Fruit fly (Drosophila melanogaster) whole organism, embryonic: ENCODE measurements around the gene Sf3b3.

Experiments
- Abd-B ChIP-seq: fragments of 200-800 bp; sonication (Bioruptor generic); optimal IDR thresholded peaks from 2 replicates; lab custom pipeline; 2018; ENCODE audit warnings: missing biosample characterization, mild to moderate bottlenecking, missing genetic modification characterization, moderate library complexity
- BEAF-32 ChIP-seq: fragments of 200-800 bp; sonication (Bioruptor generic); optimal IDR thresholded peaks from 3 replicates; lab custom pipeline; 2017; ENCODE audit warnings: missing biosample characterization, missing genetic modification characterization, mild to moderate bottlenecking, moderate library complexity, missing genetic modification reagents
- Bgb ChIP-seq: fragments of 200-800 bp; sonication (Bioruptor generic); IDR thresholded peaks from 2 replicates; pipeline ENCODE4 v1.3.6; 2022; ENCODE audit warnings: missing biosample characterization, missing genetic modification characterization; ENCODE audit not compliant: partially characterized antibody
- CG12071 ChIP-seq: fragments of 200-800 bp; sonication (Bioruptor generic); optimal IDR thresholded peaks from 3 replicates; lab custom pipeline; 2018; ENCODE audit warnings: missing biosample characterization, mild to moderate bottlenecking, missing genetic modification characterization
- CG1529 ChIP-seq: fragments of 200-800 bp; sonication (Bioruptor generic); optimal IDR thresholded peaks from 3 replicates; lab custom pipeline; 2018; ENCODE audit warnings: missing biosample characterization, missing genetic modification characterization
- CG16813 ChIP-seq: fragments of 200-800 bp; sonication (Bioruptor generic); IDR thresholded peaks from 3 replicates; pipeline ENCODE4 v1.3.6; 2022; ENCODE audit warnings: missing biosample characterization, missing genetic modification characterization; ENCODE audit not compliant: partially characterized antibody
- CG18262 ChIP-seq: fragments of 200-800 bp; optimal IDR thresholded peaks from 3 replicates; lab custom pipeline; 2019; ENCODE audit warnings: missing biosample characterization, mild to moderate bottlenecking, missing genetic modification characterization, moderate library complexity
- CG31441 ChIP-seq: fragments of 200-800 bp; sonication (Bioruptor generic); IDR thresholded peaks from 2 replicates; pipeline ENCODE4 v1.3.6; 2022; ENCODE audit warnings: missing biosample characterization, missing genetic modification characterization
- CG3163 ChIP-seq: fragments of 200-800 bp; sonication (Bioruptor generic); optimal IDR thresholded peaks from 3 replicates; lab custom pipeline; 2016; ENCODE audit warnings: missing biosample characterization, missing genetic modification characterization
- CG4328 ChIP-seq: fragments of 200-800 bp; sonication (Bioruptor generic); optimal IDR thresholded peaks from 3 replicates; lab custom pipeline; 2017; ENCODE audit warnings: missing biosample characterization, missing genetic modification reagents, missing genetic modification characterization
- CG4820 ChIP-seq: fragments of 200-800 bp; sonication (Bioruptor generic); optimal IDR thresholded peaks from 3 replicates; lab custom pipeline; 2016; ENCODE audit warnings: missing biosample characterization, missing genetic modification characterization
- CG6683 ChIP-seq: fragments of 200-800 bp; sonication (Bioruptor generic); optimal IDR thresholded peaks from 2 replicates; lab custom pipeline; 2017; ENCODE audit warnings: missing biosample characterization, mild to moderate bottlenecking, missing genetic modification characterization, missing genetic modification reagents
- CG6791 ChIP-seq: fragments of 200-800 bp; sonication (Bioruptor generic); IDR thresholded peaks from 3 replicates; pipeline ENCODE4 v1.3.6; 2022; ENCODE audit warnings: missing biosample characterization, missing genetic modification characterization; ENCODE audit not compliant: partially characterized antibody
- D ChIP-seq, 2 experiments: fragments of 200-800 bp in 1 of 2; fragments of >200 bp in 1 of 2; sonication (Bioruptor generic) in 1 of 2; optimal IDR thresholded peaks; 2 replicates in 1 of 2; 3 replicates in 1 of 2; lab custom pipeline; 2017; ENCODE audit warnings: mild to moderate bottlenecking in 1 of 2, missing biosample characterization in 1 of 2, missing genetic modification characterization in 1 of 2, missing genetic modification reagents in 1 of 2
- Doc3 ChIP-seq: fragments of 200-800 bp; sonication (Bioruptor generic); IDR thresholded peaks from 3 replicates; pipeline ENCODE4 v1.3.6; 2022; ENCODE audit warnings: missing biosample characterization, missing genetic modification characterization; ENCODE audit not compliant: partially characterized antibody
- Eip74EF ChIP-seq, 2 experiments: fragments of 200-800 bp in 1 of 2; fragments of >200 bp in 1 of 2; sonication (Bioruptor generic) in 1 of 2; optimal IDR thresholded peaks; 2 replicates each; lab custom pipeline; 2017 to 2019; ENCODE audit warnings: missing biosample characterization in 2 of 2, missing genetic modification characterization in 2 of 2, mild to moderate bottlenecking in 1 of 2, moderate library complexity in 1 of 2
- Elba2 ChIP-seq: fragments of 200-800 bp; sonication (Bioruptor generic); optimal IDR thresholded peaks from 3 replicates; lab custom pipeline; 2016; ENCODE audit warnings: missing biosample characterization, missing genetic modification characterization
- H15 ChIP-seq: fragments of 200-800 bp; sonication (Bioruptor generic); IDR thresholded peaks from 3 replicates; pipeline ENCODE4 v1.3.6; 2022; ENCODE audit warnings: missing biosample characterization, missing genetic modification characterization
- Hr39 ChIP-seq: fragments of >200 bp; optimal IDR thresholded peaks from 2 replicates; lab custom pipeline; 2017
- NFAT ChIP-seq: fragments of 200-800 bp; sonication (Bioruptor generic); IDR thresholded peaks from 2 replicates; pipeline ENCODE4 v1.3.6; 2022; ENCODE audit warnings: missing biosample characterization, missing genetic modification characterization
- Optix ChIP-seq: fragments of 200-800 bp; sonication (Bioruptor generic); IDR thresholded peaks from 3 replicates; pipeline ENCODE4 v1.3.6; 2022; ENCODE audit warnings: missing biosample characterization, missing genetic modification characterization
- PHDP ChIP-seq: fragments of 200-800 bp; sonication (Bioruptor generic); optimal IDR thresholded peaks from 3 replicates; lab custom pipeline; 2018; ENCODE audit warnings: missing biosample characterization, mild to moderate bottlenecking, missing genetic modification characterization, moderate library complexity
- Pdp1 ChIP-seq, 2 experiments: fragments of 200-800 bp; sonication (Bioruptor generic); optimal IDR thresholded peaks; 3 replicates each; lab custom pipeline; 2016; ENCODE audit warnings: missing biosample characterization in 2 of 2, missing genetic modification characterization in 2 of 2, mild to moderate bottlenecking in 1 of 2, moderate library complexity in 1 of 2
- Ssrp ChIP-seq: fragments of 200-800 bp; sonication (Bioruptor generic); optimal IDR thresholded peaks from 2 replicates; lab custom pipeline; 2018; ENCODE audit warnings: missing biosample characterization, mild to moderate bottlenecking, missing genetic modification characterization, moderate library complexity
- Usf ChIP-seq: fragments of 200-800 bp; sonication (Bioruptor generic); optimal IDR thresholded peaks from 2 replicates; lab custom pipeline; 2017; ENCODE audit warnings: missing genotype, missing biosample characterization, missing genetic modification characterization
- br ChIP-seq: fragments of >200 bp; optimal IDR thresholded peaks from 2 replicates; lab custom pipeline; 2017
- cg ChIP-seq: fragments of 200-800 bp; sonication (Bioruptor generic); optimal IDR thresholded peaks from 3 replicates; lab custom pipeline; 2019; ENCODE audit warnings: missing biosample characterization, mild to moderate bottlenecking, missing genetic modification characterization, moderate library complexity
- corto ChIP-seq: fragments of 200-800 bp; sonication (Bioruptor generic); optimal IDR thresholded peaks from 2 replicates; lab custom pipeline; 2016; ENCODE audit warnings: missing biosample characterization, mild to moderate bottlenecking, missing genetic modification characterization, moderate library complexity
- croc ChIP-seq: fragments of 200-800 bp; sonication (Bioruptor generic); conservative IDR thresholded peaks from 3 replicates; pipeline ENCODE4 v1.3.6; 2022; ENCODE audit warnings: missing biosample characterization, missing genetic modification characterization
- cwo ChIP-seq: fragments of 200-800 bp; sonication (Bioruptor generic); optimal IDR thresholded peaks from 3 replicates; lab custom pipeline; 2017; ENCODE audit warnings: missing biosample characterization, missing genetic modification characterization, mild to moderate bottlenecking, moderate library complexity, missing genetic modification reagents
- dmrt99B ChIP-seq: fragments of 200-800 bp; sonication (Bioruptor generic); optimal IDR thresholded peaks from 2 replicates; lab custom pipeline; 2018; ENCODE audit warnings: missing biosample characterization, mild to moderate bottlenecking, missing genetic modification characterization, moderate library complexity
- exex ChIP-seq: fragments of 200-800 bp; sonication (Bioruptor generic); optimal IDR thresholded peaks from 4 replicates; lab custom pipeline; 2018; ENCODE audit warnings: missing biosample characterization, mild to moderate bottlenecking, missing genetic modification characterization, moderate library complexity
- fru ChIP-seq: fragments of >200 bp; optimal IDR thresholded peaks from 2 replicates; lab custom pipeline; 2017
- grn ChIP-seq: fragments of 200-800 bp; sonication (Bioruptor generic); optimal IDR thresholded peaks from 3 replicates; lab custom pipeline; 2017; ENCODE audit warnings: missing biosample characterization, missing genetic modification characterization
- insv ChIP-seq, 2 experiments: fragments of 200-800 bp; sonication (Bioruptor generic); optimal IDR thresholded peaks; 3 replicates each; lab custom pipeline; 2016 to 2018; ENCODE audit warnings: missing biosample characterization in 2 of 2, missing genetic modification characterization in 2 of 2
- kay ChIP-seq: fragments of 200-800 bp; sonication (Bioruptor generic); optimal IDR thresholded peaks from 2 replicates; lab custom pipeline; 2016; ENCODE audit warnings: missing biosample characterization, missing genetic modification characterization
- knrl ChIP-seq: fragments of 200-800 bp; sonication (Bioruptor generic); IDR thresholded peaks from 3 replicates; pipeline ENCODE4 v1.3.6; 2022; ENCODE audit warnings: missing biosample characterization, missing genetic modification characterization; ENCODE audit not compliant: partially characterized antibody
- onecut ChIP-seq: fragments of 200-800 bp; sonication (Bioruptor generic); IDR thresholded peaks from 2 replicates; pipeline ENCODE4 v1.3.6; 2022; ENCODE audit warnings: missing biosample characterization, missing genetic modification characterization
- pfk ChIP-seq: fragments of 200-800 bp; sonication (Bioruptor generic); optimal IDR thresholded peaks from 2 replicates; lab custom pipeline; 2018; ENCODE audit warnings: missing biosample characterization, mild to moderate bottlenecking, missing genetic modification characterization, moderate library complexity
- pho ChIP-seq: fragments of 200-800 bp; sonication (Bioruptor generic); optimal IDR thresholded peaks from 2 replicates; lab custom pipeline; 2016; ENCODE audit warnings: missing biosample characterization, missing genetic modification characterization
- ro ChIP-seq: fragments of 200-800 bp; sonication (Bioruptor generic); IDR thresholded peaks from 2 replicates; pipeline ENCODE4 v1.3.6; 2022; ENCODE audit warnings: missing biosample characterization, missing genetic modification characterization
- row ChIP-seq: fragments of 200-800 bp; sonication (Bioruptor generic); IDR thresholded peaks from 3 replicates; pipeline ENCODE4 v1.3.6; 2022; ENCODE audit warnings: missing biosample characterization, missing genetic modification characterization
- shn ChIP-seq: fragments of 200-800 bp; sonication (Bioruptor generic); optimal IDR thresholded peaks from 3 replicates; lab custom pipeline; 2016; ENCODE audit warnings: missing biosample characterization, missing genetic modification characterization
- sima ChIP-seq: fragments of 200-800 bp; sonication (Bioruptor generic); optimal IDR thresholded peaks from 2 replicates; lab custom pipeline; 2016; ENCODE audit warnings: missing biosample characterization, missing genetic modification characterization
- stwl ChIP-seq: fragments of 200-800 bp; sonication (Bioruptor generic); optimal IDR thresholded peaks from 3 replicates; lab custom pipeline; 2018; ENCODE audit warnings: missing biosample characterization, mild to moderate bottlenecking, missing genetic modification characterization, moderate library complexity
- tin ChIP-seq: fragments of 200-800 bp; sonication (Bioruptor generic); optimal IDR thresholded peaks from 3 replicates; lab custom pipeline; 2016; ENCODE audit warnings: missing biosample characterization, missing genetic modification characterization
- ttk ChIP-seq: fragments of 200-800 bp; sonication (Bioruptor generic); IDR thresholded peaks from 2 replicates; pipeline ENCODE4 v2.1.2; 2022; ENCODE audit warnings: missing biosample characterization, missing genetic modification characterization
- vfl ChIP-seq: fragments of 200-800 bp; sonication (Bioruptor generic); optimal IDR thresholded peaks from 2 replicates; lab custom pipeline; 2016; ENCODE audit warnings: missing biosample characterization, missing genetic modification characterization

Gene Sf3b3

DNA sequence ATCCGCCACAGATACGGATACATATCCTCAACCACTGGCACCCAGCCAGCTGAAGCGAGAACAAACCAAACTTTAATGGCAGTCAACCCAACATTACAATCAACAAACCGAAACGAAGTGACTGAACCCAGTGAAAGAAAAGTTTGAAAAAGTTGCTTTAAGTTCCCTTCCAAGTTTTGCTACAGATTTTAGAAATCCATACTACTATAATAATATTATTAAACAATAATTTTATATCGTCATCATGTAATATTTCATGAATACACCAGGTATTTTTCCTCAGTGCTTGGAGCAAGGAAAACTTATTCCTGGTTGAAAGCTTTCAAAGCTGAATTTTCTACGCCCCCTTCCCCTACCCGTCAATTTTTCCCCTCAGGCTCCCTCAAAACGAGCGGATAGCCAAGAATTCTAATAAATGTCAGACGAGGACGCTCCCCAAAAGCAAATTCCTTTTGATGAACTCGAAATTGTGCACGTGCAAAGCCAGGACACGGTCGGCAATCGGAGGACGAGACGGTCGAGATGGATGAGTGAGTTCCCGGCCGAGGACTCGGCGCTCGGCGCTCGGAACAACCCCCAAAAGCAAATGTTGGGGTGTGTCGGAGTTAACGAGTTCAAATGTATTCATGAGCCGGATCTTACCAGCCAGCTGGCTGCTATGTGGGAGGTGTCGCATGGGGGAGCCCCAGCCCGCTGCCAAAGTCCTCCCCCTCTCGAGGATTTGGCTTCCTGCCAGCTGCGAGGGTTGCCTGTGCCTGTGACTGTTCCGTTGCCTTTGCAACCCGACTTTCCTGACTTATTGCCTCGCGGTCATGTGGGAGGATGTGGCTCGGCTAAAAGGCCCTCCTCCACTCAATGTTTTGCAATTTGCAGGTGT is 36.0 kb downstream of the Sf3b3 start (continued):
- TF ChIP-seq NFAT (GFP tag; lab: Robert Waterston, UW) (0 out of 2 replicates have a peak, but pooled peaks have one; percentile 14), cg (GFP tag; lab: Kevin White, UChicago) (no peak), stwl (tag; lab: Kevin White, UChicago) (no peak), PHDP (tag; lab: Kevin White, UChicago) (peak; percentile 54), kay (peak; percentile 5), vfl (GFP tag; lab: Kevin White, UChicago) (no peak), CG4820 (GFP tag; lab: Kevin White, UChicago) (peak; percentile 39), CG3163 (no peak), sima (no peak), br (no peak), row (GFP tag; lab: Robert Waterston, UW) (peak; percentile 60), Usf (GFP tag; lab: Kevin White, UChicago) (no peak), BEAF-32 (GFP tag; lab: Kevin White, UChicago) (no peak), CG16813 (GFP tag; lab: Robert Waterston, UW) (no peak), CG18262 (peak; percentile 60), insv (GFP tag; optimal IDR thresholded peaks at IDR 0.05; lab: Kevin White, UChicago) (no peak), Optix (GFP tag; lab: Robert Waterston, UW) (no peak), CG6791 (GFP tag; lab: Robert Waterston, UW) (no peak), Eip74EF (GFP tag; optimal IDR thresholded peaks at IDR 0.05; lab: Kevin White, UChicago) (peak in 1 of 2 experiments; percentile 48), onecut (GFP tag; lab: Robert Waterston, UW) (peak; percentile 62), pfk (GFP tag; lab: Kevin White, UChicago) (no peak), exex (tag; lab: Kevin White, UChicago) (no peak), D (optimal IDR thresholded peaks at IDR 0.05; lab: Kevin White, UChicago) (no peak), D (GFP tag; optimal IDR thresholded peaks at IDR 0.05; lab: Kevin White, UChicago) (peak; percentile 53), corto (GFP tag; lab: Kevin White, UChicago) (no peak), ro (GFP tag; lab: Robert Waterston, UW) (no peak), dmrt99B (tag; lab: Kevin White, UChicago) (peak; percentile 81), Hr39 (lab: Kevin White, UChicago) (no peak), H15 (GFP tag; lab: Robert Waterston, UW) (peak; percentile 45; the same call in 1 of the 3 replicates), Abd-B (GFP tag; lab: Kevin White, UChicago) (no peak), pho (GFP tag; lab: Kevin White, UChicago) (no peak), shn (GFP tag; lab: Kevin White, UChicago) (no peak), CG4328 (GFP tag; lab: Kevin White, UChicago) (no peak), knrl (GFP tag; lab: Robert Waterston, UW) (no peak), Elba2 (no peak), Doc3 (GFP tag; lab: Robert Waterston, UW) (no peak), CG1529 (GFP tag; lab: Kevin White, UChicago) (no peak), grn (GFP tag; lab: Kevin White, UChicago) (no peak), cwo (peak; percentile 72), ttk (GFP tag; lab: Robert Waterston, UW) (peak; percentile 61; the same call in 1 of the 2 replicates), Pdp1 (GFP tag; optimal IDR thresholded peaks at IDR 0.05; lab: Kevin White, UChicago) (no peak), CG31441 (GFP tag; lab: Robert Waterston, UW) (peak; percentile 64), Ssrp (tag; lab: Kevin White, UChicago) (no peak), CG12071 (GFP tag; lab: Kevin White, UChicago) (peak; percentile 12), CG6683 (GFP tag; lab: Kevin White, UChicago) (peak; percentile 63), tin (GFP tag; lab: Kevin White, UChicago) (peak; percentile 51), Bgb (GFP tag; lab: Robert Waterston, UW) (no peak), fru (lab: Kevin White, UChicago) (no peak), croc (no peak; the same call in 2 of the 3 replicates)
